Worm (Caenorhabditis elegans) whole organism, late embryonic: ENCODE data around the gene scvp-1.

Source experiments
- C08G9.2 ChIP-seq: sonication (generic microtip); optimal IDR thresholded peaks from 2 replicates; lab custom pipeline; 2016; ENCODE audit warnings: mild to moderate bottlenecking, missing genetic modification characterization, moderate library complexity, missing compliant biosample characterization
- K02D7.2 ChIP-seq: sonication (generic microtip); optimal IDR thresholded peaks from 2 replicates; lab custom pipeline; 2017; ENCODE audit warnings: mild to moderate bottlenecking, missing genetic modification characterization, missing compliant biosample characterization
- T23F11.4 ChIP-seq: fragments of 200-800 bp; sonication (Bioruptor generic); optimal IDR thresholded peaks from 2 replicates; lab custom pipeline; 2018; ENCODE audit warnings: mild to moderate bottlenecking, missing genetic modification characterization, missing compliant biosample characterization
- Y22D7AL.16 ChIP-seq: sonication (generic microtip); optimal IDR thresholded peaks from 2 replicates; lab custom pipeline; 2016; ENCODE audit warnings: missing genetic modification characterization, missing compliant biosample characterization
- ceh-18 ChIP-seq: sonication (generic microtip); optimal IDR thresholded peaks from 2 replicates; lab custom pipeline; 2016; ENCODE audit warnings: missing genetic modification characterization, missing compliant biosample characterization
- ceh-19 ChIP-seq: fragments of 200-800 bp; sonication (Bioruptor generic); optimal IDR thresholded peaks from 2 replicates; lab custom pipeline; 2018; ENCODE audit warnings: mild to moderate bottlenecking, missing genetic modification characterization, missing compliant biosample characterization
- ceh-2 ChIP-seq: sonication (generic microtip); optimal IDR thresholded peaks from 2 replicates; lab custom pipeline; 2016; ENCODE audit warnings: missing genotype, missing genetic modification characterization, missing compliant biosample characterization
- ceh-22 ChIP-seq: sonication (generic microtip); optimal IDR thresholded peaks from 2 replicates; lab custom pipeline; 2017; ENCODE audit warnings: missing biosample characterization, missing genetic modification characterization
- ceh-24 ChIP-seq: sonication (generic microtip); optimal IDR thresholded peaks from 2 replicates; lab custom pipeline; 2016; ENCODE audit warnings: mild to moderate bottlenecking, missing genetic modification characterization, missing compliant biosample characterization
- ceh-34 ChIP-seq: sonication (generic microtip); optimal IDR thresholded peaks from 2 replicates; lab custom pipeline; 2016; ENCODE audit warnings: mild to moderate bottlenecking, missing genetic modification characterization, missing compliant biosample characterization
- ceh-45 ChIP-seq: fragments of 200-800 bp; sonication (Bioruptor generic); IDR thresholded peaks from 2 replicates; pipeline ENCODE4 v1.3.6; 2022; ENCODE audit warnings: missing genetic modification reagents, missing genetic modification characterization, missing compliant biosample characterization
- ceh-9 ChIP-seq: sonication (generic microtip); optimal IDR thresholded peaks from 2 replicates; lab custom pipeline; 2016; ENCODE audit warnings: mild to moderate bottlenecking, missing genetic modification characterization, inconsistent platforms, missing compliant biosample characterization
- che-1 ChIP-seq: sonication (generic microtip); optimal IDR thresholded peaks from 2 replicates; lab custom pipeline; 2016; ENCODE audit warnings: mild to moderate bottlenecking, missing genetic modification characterization, missing compliant biosample characterization
- dmd-4 ChIP-seq: sonication (generic microtip); optimal IDR thresholded peaks from 2 replicates; lab custom pipeline; 2016; ENCODE audit warnings: borderline replicate concordance, missing genetic modification characterization, missing compliant biosample characterization
- dve-1 ChIP-seq: sonication (generic microtip); optimal IDR thresholded peaks from 2 replicates; lab custom pipeline; 2017; ENCODE audit warnings: antibody characterized with exemption, mild to moderate bottlenecking, missing genetic modification characterization, missing compliant biosample characterization
- elt-4 ChIP-seq: sonication (generic microtip); optimal IDR thresholded peaks from 2 replicates; lab custom pipeline; 2016; ENCODE audit warnings: missing genetic modification characterization, missing compliant biosample characterization
- eyg-1 ChIP-seq: sonication (generic microtip); optimal IDR thresholded peaks from 2 replicates; lab custom pipeline; 2016; ENCODE audit warnings: missing genotype, missing genetic modification characterization, missing compliant biosample characterization
- fax-1 ChIP-seq: sonication (generic microtip); optimal IDR thresholded peaks from 2 replicates; lab custom pipeline; 2016; ENCODE audit warnings: missing genotype, missing genetic modification characterization, missing compliant biosample characterization
- gmeb-2 ChIP-seq: sonication (generic microtip); optimal IDR thresholded peaks from 2 replicates; lab custom pipeline; 2016; ENCODE audit warnings: missing genetic modification characterization, inconsistent platforms, missing compliant biosample characterization
- hlh-13 ChIP-seq: fragments of 200-800 bp; sonication (Bioruptor generic); optimal IDR thresholded peaks from 2 replicates; lab custom pipeline; 2018; ENCODE audit warnings: mild to moderate bottlenecking, missing genetic modification characterization, missing compliant biosample characterization
- pat-9 ChIP-seq: fragments of 200-800 bp; sonication (Bioruptor generic); optimal IDR thresholded peaks from 2 replicates; lab custom pipeline; 2018; ENCODE audit warnings: mild to moderate bottlenecking, missing genetic modification characterization, moderate library complexity, missing compliant biosample characterization
- pha-2 ChIP-seq: sonication (generic microtip); optimal IDR thresholded peaks from 2 replicates; lab custom pipeline; 2017; ENCODE audit warnings: mild to moderate bottlenecking, missing genetic modification characterization, missing compliant biosample characterization
- pqm-1 ChIP-seq: sonication (generic microtip); optimal IDR thresholded peaks from 2 replicates; lab custom pipeline; 2016; ENCODE audit warnings: missing genetic modification characterization, missing compliant biosample characterization
- pros-1 ChIP-seq: fragments of 150-350 bp; optimal IDR thresholded peaks from 2 replicates; lab custom pipeline; 2014; ENCODE audit warnings: missing biosample characterization, missing genetic modification reagents, missing genetic modification characterization
- ref-2 ChIP-seq: sonication (generic microtip); optimal IDR thresholded peaks from 2 replicates; lab custom pipeline; 2016; ENCODE audit warnings: missing genetic modification characterization, missing compliant biosample characterization
- sdc-2 ChIP-seq: sonication (generic microtip); optimal IDR thresholded peaks from 2 replicates; lab custom pipeline; 2016; ENCODE audit warnings: missing genotype, missing genetic modification characterization, missing compliant biosample characterization
- sox-4 ChIP-seq: sonication (generic microtip); optimal IDR thresholded peaks from 2 replicates; lab custom pipeline; 2017; ENCODE audit warnings: mild to moderate bottlenecking, missing genetic modification characterization, inconsistent platforms, missing compliant biosample characterization
- syd-9 ChIP-seq: sonication (generic microtip); optimal IDR thresholded peaks from 2 replicates; lab custom pipeline; 2016; ENCODE audit warnings: mild to moderate bottlenecking, missing genetic modification characterization, moderate library complexity, missing compliant biosample characterization
- ttx-3 ChIP-seq: sonication (generic microtip); optimal IDR thresholded peaks from 2 replicates; lab custom pipeline; 2016; ENCODE audit warnings: missing genetic modification reagents, missing genetic modification characterization, missing compliant biosample characterization
- unc-3 ChIP-seq, 2 experiments: fragments of 200-800 bp in 1 of 2; sonication (Bioruptor generic) in 1 of 2; sonication (generic microtip) in 1 of 2; conservative IDR thresholded peaks in 1 of 2; optimal IDR thresholded peaks in 1 of 2; 2 replicates each; pipeline versions ENCODE4 v1.3.6 to Lab custom; 2016 to 2022; ENCODE audit warnings: missing compliant biosample characterization in 2 of 2, missing genetic modification characterization in 2 of 2, missing genetic modification reagents in 1 of 2
- unc-42 ChIP-seq: sonication (generic microtip); optimal IDR thresholded peaks from 2 replicates; lab custom pipeline; 2016; ENCODE audit warnings: missing genotype, missing genetic modification characterization, missing compliant biosample characterization
- unc-55 ChIP-seq: sonication (generic microtip); optimal IDR thresholded peaks from 2 replicates; lab custom pipeline; 2017; ENCODE audit warnings: missing biosample characterization, missing genetic modification reagents, missing genetic modification characterization
- ztf-16 ChIP-seq: sonication (generic microtip); optimal IDR thresholded peaks from 2 replicates; lab custom pipeline; 2017; ENCODE audit warnings: missing genetic modification characterization, missing compliant biosample characterization

scvp-1 gene

DNA sequence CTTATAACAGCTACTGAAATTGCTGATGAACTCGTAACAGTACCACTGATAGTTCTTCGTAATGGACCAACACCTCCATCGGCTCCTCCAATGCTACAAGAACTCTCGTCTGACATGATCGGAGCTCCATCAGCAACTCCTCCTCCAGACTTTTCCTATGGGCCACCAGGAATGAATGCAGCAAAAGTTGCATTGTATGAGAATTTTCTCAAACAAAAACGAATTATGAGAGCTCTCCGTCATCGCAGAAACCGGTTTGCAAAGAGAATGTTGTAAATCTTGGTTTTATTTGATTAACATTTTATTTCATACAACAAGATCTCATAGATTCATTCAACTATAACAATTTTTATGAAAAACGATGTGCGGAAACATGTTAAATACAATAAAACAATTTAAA, 43.5 kb downstream of the scvp-1 start:
- TF ChIP-seq T23F11.4, result no peak
- TF ChIP-seq ceh-24 (tag; lab: Kevin White, UChicago), result no peak
- no peak for TF ChIP-seq ttx-3 (tag; lab: Kevin White, UChicago)
- TF ChIP-seq ceh-34 (tag; lab: Kevin White, UChicago), result no peak
- no peak for TF ChIP-seq K02D7.2 (tag; lab: Kevin White, UChicago)
- no peak for TF ChIP-seq gmeb-2 (tag; lab: Kevin White, UChicago)
- TF ChIP-seq dve-1 (tag; lab: Kevin White, UChicago), result no peak
- no peak for TF ChIP-seq ztf-16 (tag; lab: Kevin White, UChicago)
- TF ChIP-seq pqm-1, result no peak
- TF ChIP-seq sdc-2, result no peak
- TF ChIP-seq ceh-2 (tag; lab: Kevin White, UChicago), result no peak
- no peak for TF ChIP-seq sox-4 (tag; lab: Kevin White, UChicago)
- no peak for TF ChIP-seq ceh-22
- TF ChIP-seq ceh-18 (tag; lab: Kevin White, UChicago), result no peak
- no peak for TF ChIP-seq syd-9 (tag; lab: Kevin White, UChicago)
- TF ChIP-seq che-1 (tag; lab: Kevin White, UChicago), result no peak
- no peak for TF ChIP-seq unc-55 (GFP tag; lab: Kevin White, UChicago)
- TF ChIP-seq pha-2, result no peak

DNA sequence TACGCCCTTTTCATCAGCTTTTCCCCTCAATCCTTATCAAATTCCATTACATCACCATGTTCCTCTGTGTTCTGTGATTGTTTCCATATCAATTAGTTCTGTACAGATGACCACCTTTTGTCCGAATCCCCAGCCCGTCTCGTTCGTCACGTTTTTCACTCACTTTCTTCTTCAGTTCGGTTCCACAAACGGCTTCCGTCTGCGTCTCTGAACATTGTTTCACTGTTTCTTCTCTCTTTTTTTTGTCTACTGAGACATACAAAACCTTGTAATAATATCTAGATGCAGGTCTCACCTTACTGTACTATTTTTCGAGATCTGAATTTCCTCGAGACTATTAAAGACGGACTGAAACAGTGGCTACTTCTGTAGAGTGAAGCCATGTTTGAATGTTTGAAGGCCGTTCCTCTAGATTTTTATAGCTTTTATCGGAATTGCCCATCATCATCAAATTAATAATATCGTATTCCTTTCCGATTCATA, 44.6 kb downstream of the scvp-1 start, which contains the start of gene F32D8.3:
F32D8.3 (plus strand) TSS at position 433 of the 483 bp plus-strand sequence.
- TF ChIP-seq elt-4 (tag; lab: Kevin White, UChicago), result no peak
- TF ChIP-seq pros-1 (tag; lab: Kevin White, UChicago), result no peak
- no peak for TF ChIP-seq ceh-34 (tag; lab: Kevin White, UChicago)
- no peak for TF ChIP-seq fax-1
- no peak for TF ChIP-seq dmd-4
- TF ChIP-seq ceh-18 (tag; lab: Kevin White, UChicago), result no peak
- no peak for TF ChIP-seq ceh-45
- no peak for TF ChIP-seq Y22D7AL.16
- TF ChIP-seq unc-3 (GFP tag; conservative IDR thresholded peaks at IDR 0.05; lab: Robert Waterston, UW), result no peak
- no peak for TF ChIP-seq unc-3 (tag; optimal IDR thresholded peaks at IDR 0.05; lab: Kevin White, UChicago)

DNA sequence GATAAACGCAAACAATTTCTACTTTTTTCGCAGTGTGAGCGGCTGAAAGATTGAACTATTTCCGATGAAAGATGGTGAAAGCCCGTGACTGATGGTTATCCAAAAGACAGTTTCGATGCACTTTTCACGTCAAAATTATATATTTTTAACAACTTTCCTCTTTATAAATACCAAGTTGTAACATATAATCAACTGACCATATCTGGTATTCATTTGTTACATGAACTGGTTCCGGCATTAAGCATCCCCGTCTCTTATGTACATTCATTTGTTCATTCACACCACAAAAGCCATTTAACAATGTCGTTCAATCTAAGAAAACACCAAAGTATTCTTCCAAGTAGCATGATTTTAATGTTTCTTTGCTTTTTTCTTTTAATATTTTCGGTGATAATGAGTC, 47.6 kb downstream of the scvp-1 start, which contains the start of gene F32D8.2:
F32D8.2 (plus strand) TSS at position 301 of the 400 bp plus-strand sequence.
- TF ChIP-seq ref-2 (tag; lab: Kevin White, UChicago), result no peak
- TF ChIP-seq ceh-18 (tag; lab: Kevin White, UChicago), result no peak
- no peak for TF ChIP-seq C08G9.2 (tag; lab: Kevin White, UChicago)
- no peak for TF ChIP-seq ceh-24 (tag; lab: Kevin White, UChicago)
- no peak for TF ChIP-seq unc-42
- TF ChIP-seq ceh-9 (tag; lab: Kevin White, UChicago), result no peak
- no peak for TF ChIP-seq ceh-19
- TF ChIP-seq sdc-2, result no peak
- no peak for TF ChIP-seq pat-9 (tag; lab: Kevin White, UChicago)
- TF ChIP-seq hlh-13, result no peak
- no peak for TF ChIP-seq eyg-1 (tag; lab: Kevin White, UChicago)
